Fruit fly (Drosophila melanogaster): ENCODE data around the gene ph-p.

DNA sequence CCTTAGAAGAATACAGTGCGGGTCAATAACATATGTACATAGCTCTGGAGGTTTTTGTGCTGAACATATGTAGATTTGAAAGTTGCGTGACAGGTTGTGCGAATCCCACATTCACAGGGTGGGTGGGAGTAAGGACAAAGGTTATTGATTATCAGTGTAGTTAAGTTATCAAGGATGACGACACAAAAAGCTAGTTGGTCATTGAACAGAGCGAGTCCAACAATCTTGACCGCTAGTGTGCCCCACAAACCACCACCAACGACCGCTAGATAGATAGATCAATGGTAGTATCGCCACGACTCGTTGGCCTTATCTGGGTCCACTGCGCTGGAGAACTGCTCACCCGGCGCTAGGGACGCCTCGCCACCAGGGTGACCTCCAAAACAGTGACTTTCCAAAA lies 8.4 kb upstream of the ph-p start:
- TF ChIP-seq Ets98B (GFP tag; IDR thresholded peaks at IDR 0.05) (no peak; the same call in 1 of the 2 replicates), CG12605 (GFP tag; IDR thresholded peaks at IDR 0.05) (peak; percentile 34; the same call in 1 of the 2 replicates), CG32121 (GFP tag; IDR thresholded peaks at IDR 0.05) (no peak), rn (GFP tag; IDR thresholded peaks at IDR 0.05) (no peak), CG13204 (GFP tag; optimal IDR thresholded peaks at IDR 0.05) (no peak), CG17806 (tag; optimal IDR thresholded peaks at IDR 0.05) (no peak)

All from whole organism, pupa.